Worm (Caenorhabditis elegans): ENCODE measurements around the gene cyp-25A4.

The cyp-25A4 gene

DNA sequence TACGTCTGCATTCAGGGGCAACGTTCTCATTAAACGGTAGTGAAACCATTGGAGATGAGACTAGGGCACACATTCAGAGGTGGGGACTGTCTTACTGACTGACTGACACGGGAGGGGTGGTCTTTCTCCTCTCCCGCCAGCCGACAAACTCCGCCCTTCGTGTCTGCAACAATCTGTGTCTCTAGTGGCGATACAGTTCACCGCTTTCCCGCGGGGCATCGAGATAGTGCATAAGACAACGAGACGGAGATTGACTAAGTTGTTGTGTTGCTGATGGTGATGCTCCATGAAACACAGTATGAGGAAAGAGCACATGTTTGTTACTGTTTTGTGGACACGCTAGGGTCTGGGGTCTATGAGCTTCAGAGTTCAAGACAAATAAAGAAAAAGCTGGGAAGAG, 21.5 kb upstream of the cyp-25A4 start (continued):
- TF ChIP-seq mes-2 (tag; optimal IDR thresholded peaks at IDR 0.05; ENCODE audit: poor library complexity, severe bottlenecking) (peak; percentile 13), tag-97 (GFP tag; IDR thresholded peaks at IDR 0.05) (no peak), vab-7 (GFP tag; IDR thresholded peaks at IDR 0.05) (0 out of 2 replicates have a peak, but pooled peaks have one; percentile 34), lsy-2 (tag; optimal IDR thresholded peaks at IDR 0.05) (peak; percentile 6 to 44), daf-16 (GFP tag; optimal IDR thresholded peaks at IDR 0.05) (no peak), daf-16 (tag; optimal IDR thresholded peaks at IDR 0.05) (peak; percentile 71), Y5F2A.4 (GFP tag; optimal IDR thresholded peaks at IDR 0.05) (no peak), pha-4 (GFP tag; IDR thresholded peaks at IDR 0.05) (peak; percentile 26; the same call in 1 of the 2 replicates), pha-4 (tag; optimal IDR thresholded peaks at IDR 0.05) (no peak), hif-1 (tag; optimal IDR thresholded peaks at IDR 0.05) (peak in 1 of 2 experiments; percentile 61), snpc-4 (tag; optimal IDR thresholded peaks at IDR 0.05) (no peak)

DNA sequence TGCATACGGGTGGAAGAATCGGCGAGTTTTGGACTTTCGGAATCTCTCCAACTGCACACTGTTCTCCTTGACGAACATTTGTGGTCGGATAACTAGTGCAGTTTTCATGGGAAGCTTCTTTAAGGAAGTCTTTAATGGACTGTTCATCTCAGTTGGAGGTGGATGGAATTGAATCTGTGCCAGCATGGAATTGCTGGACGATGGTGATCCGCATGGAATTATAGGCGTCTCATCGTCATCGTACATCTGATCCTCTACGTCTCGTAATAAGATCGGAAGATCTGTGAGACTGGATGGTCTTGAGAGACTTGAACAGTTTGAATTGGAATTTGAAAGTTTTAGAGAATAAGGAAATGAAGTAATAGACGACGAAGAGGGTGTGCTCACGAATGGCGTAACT, 21.1 kb upstream of the cyp-25A4 start:
- TF ChIP-seq hmg-1.1 (GFP tag; IDR thresholded peaks at IDR 0.05) = no peak
- TF ChIP-seq aha-1 (tag) = peak; percentile 49
- TF ChIP-seq D1046.2 (GFP tag; IDR thresholded peaks at IDR 0.05) = no peak
- peak; percentile 37; the same call in 1 of the 2 replicates for TF ChIP-seq ZK337.2 (GFP tag; IDR thresholded peaks at IDR 0.05)
- TF ChIP-seq sdz-12 (GFP tag; optimal IDR thresholded peaks at IDR 0.05) = peak; percentile 42

DNA sequence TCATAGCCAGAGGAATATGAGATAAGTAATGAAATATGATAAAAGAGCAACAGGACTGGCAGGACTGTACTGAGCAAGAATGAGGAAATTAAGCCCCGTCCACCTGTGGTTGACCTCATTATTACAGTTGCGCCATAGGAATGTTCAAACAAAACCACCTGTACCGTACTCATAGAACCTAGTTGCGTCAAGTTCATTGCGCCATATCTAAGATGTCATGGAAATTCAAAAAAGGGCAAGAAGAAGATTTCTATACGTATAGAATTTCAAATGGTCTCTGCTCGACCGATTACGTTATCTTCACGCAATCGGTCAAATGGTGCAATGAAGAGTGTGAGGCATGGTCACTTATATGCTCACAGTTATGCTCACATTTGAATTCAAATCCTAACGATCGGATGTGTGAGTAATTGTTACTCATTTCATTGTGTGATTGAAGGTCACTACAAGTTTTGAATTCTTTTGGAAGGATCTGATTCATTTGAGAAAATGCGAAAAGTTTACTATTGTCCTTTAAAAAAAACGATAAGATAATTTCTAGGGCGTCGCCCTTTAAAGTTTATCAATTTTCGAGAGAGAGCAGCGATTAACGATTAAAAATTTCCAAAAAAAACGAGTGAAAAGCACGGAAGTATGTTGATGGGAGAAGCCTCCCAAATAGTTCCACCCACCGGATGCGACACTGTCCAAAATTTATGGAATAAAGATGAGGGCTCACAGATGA, 20.0 kb upstream of the cyp-25A4 start:
- TF ChIP-seq lin-1 (GFP tag; IDR thresholded peaks at IDR 0.05) (peak; percentile 22; the same call in 1 of the 2 replicates), F49E8.2 (tag; optimal IDR thresholded peaks at IDR 0.05; ENCODE audit: borderline replicate concordance) (no peak), pqm-1 (tag; optimal IDR thresholded peaks at IDR 0.05) (peak; percentile 9), unc-62 (GFP tag; optimal IDR thresholded peaks at IDR 0.05 in 1 of 2) (peak in 1 of 2 experiments; percentile 1), unc-62 (tag; optimal IDR thresholded peaks at IDR 0.05) (no peak), fos-1 (tag; optimal IDR thresholded peaks at IDR 0.05) (no peak), daf-16 (GFP tag; optimal IDR thresholded peaks at IDR 0.05) (no peak), daf-16 (tag; optimal IDR thresholded peaks at IDR 0.05) (peak; percentile 34), skn-1 (tag; optimal IDR thresholded peaks at IDR 0.05) (no peak)

DNA sequence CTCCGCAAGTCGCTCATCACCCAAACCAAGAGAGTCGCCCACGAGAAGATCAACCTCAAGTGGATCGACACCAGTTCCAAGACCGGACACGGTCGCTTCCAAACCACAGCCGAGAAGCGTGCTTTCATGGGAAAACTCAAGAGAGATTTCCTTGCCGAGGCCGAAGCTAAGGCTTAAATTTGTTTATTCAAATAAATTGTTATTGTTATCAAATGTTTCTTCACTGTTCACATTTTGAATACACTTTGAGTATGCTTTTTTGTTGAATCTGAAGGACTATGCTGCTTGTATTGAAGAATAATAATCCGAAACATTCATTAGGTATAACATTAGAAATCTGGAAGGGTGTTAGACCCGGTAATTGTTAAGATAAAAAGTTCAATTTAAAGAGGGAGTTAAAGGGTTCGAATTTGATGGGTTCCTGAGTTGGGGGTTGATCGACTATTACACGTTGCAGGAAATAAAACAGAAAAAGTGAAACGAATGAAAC, 17.5 kb upstream of the cyp-25A4 start:
- peak; percentile 86 for TF ChIP-seq aly-2 (tag; optimal IDR thresholded peaks at IDR 0.05)
- TF ChIP-seq ces-1 (GFP tag; optimal IDR thresholded peaks at IDR 0.05) = peak; percentile 41
- no peak for TF ChIP-seq hif-1 (tag; optimal IDR thresholded peaks at IDR 0.05)
- peak; percentile 96 for TF ChIP-seq F49E8.2 (tag; optimal IDR thresholded peaks at IDR 0.05; ENCODE audit: borderline replicate concordance)
- peak; percentile 71 for TF ChIP-seq snpc-1.2 (GFP tag; IDR thresholded peaks at IDR 0.05)
- peak; percentile 75; the same call in 1 of the 2 replicates for TF ChIP-seq D1046.2 (GFP tag; IDR thresholded peaks at IDR 0.05)
- no peak for TF ChIP-seq nhr-25 (tag; optimal IDR thresholded peaks at IDR 0.05; ENCODE audit: borderline replicate concordance, insufficient read depth)
- peak; percentile 59 for TF ChIP-seq pha-4 (GFP tag; IDR thresholded peaks at IDR 0.05)
- TF ChIP-seq pha-4 (tag; optimal IDR thresholded peaks at IDR 0.05) = no peak
- TF ChIP-seq zag-1 (tag; optimal IDR thresholded peaks at IDR 0.05) = no peak
- TF ChIP-seq set-16 (GFP tag; IDR thresholded peaks at IDR 0.05) = peak; percentile 44
- TF ChIP-seq zfp-3 (GFP tag; conservative IDR thresholded peaks at IDR 0.05) = peak; percentile 86; the same call in 1 of the 2 replicates
- peak; percentile 49 for TF ChIP-seq dve-1 (tag; optimal IDR thresholded peaks at IDR 0.05; ENCODE audit: insufficient read depth)
- TF ChIP-seq mes-2 (tag; optimal IDR thresholded peaks at IDR 0.05; ENCODE audit: poor library complexity, severe bottlenecking) = peak; percentile 58
- peak; percentile 13; the same call in 1 of the 2 replicates for TF ChIP-seq hmg-1.1 (GFP tag; IDR thresholded peaks at IDR 0.05)
- TF ChIP-seq lim-7 (GFP tag; IDR thresholded peaks at IDR 0.05) = peak; percentile 64
- peak; percentile 36 for TF ChIP-seq T20F7.1 (GFP tag; optimal IDR thresholded peaks at IDR 0.05)
- peak; percentile 17 for TF ChIP-seq lin-1 (GFP tag; IDR thresholded peaks at IDR 0.05)
- TF ChIP-seq dpl-1 (GFP tag; optimal IDR thresholded peaks at IDR 0.05) = no peak
- no peak for TF ChIP-seq fkh-10 (GFP tag; optimal IDR thresholded peaks at IDR 0.05)
- 0 out of 2 replicates have a peak, but pooled peaks have one; percentile 42 for TF ChIP-seq nhr-42 (GFP tag; IDR thresholded peaks at IDR 0.05)
- TF ChIP-seq zip-11 (GFP tag; IDR thresholded peaks at IDR 0.05) = no peak
- peak; percentile 71 for TF ChIP-seq lin-13 (GFP tag; optimal IDR thresholded peaks at IDR 0.05)
- peak; percentile 57 for TF ChIP-seq Y5F2A.4 (GFP tag; optimal IDR thresholded peaks at IDR 0.05)
- TF ChIP-seq egl-43 (GFP tag; IDR thresholded peaks at IDR 0.05) = peak; percentile 3; the same call in 1 of the 2 replicates
- TF ChIP-seq Y105C5A.15 (GFP tag; IDR thresholded peaks at IDR 0.05) = peak; percentile 27; the same call in 1 of the 2 replicates
- no peak for TF ChIP-seq ceh-62 (tag; optimal IDR thresholded peaks at IDR 0.05)
- 0 out of 2 replicates have a peak, but pooled peaks have one; percentile 67 for TF ChIP-seq mdt-29 (GFP tag; IDR thresholded peaks at IDR 0.05)
